Worm (Caenorhabditis elegans) whole organism, L2 larva: ENCODE measurements around the gene vhp-1.

ENCODE experiments used
- crh-2 ChIP-seq: sonication (generic microtip); optimal IDR thresholded peaks from 2 replicates; lab custom pipeline; 2017; ENCODE audit warnings: missing biosample characterization, missing genetic modification characterization
- egl-27 ChIP-seq: sonication (generic microtip); optimal IDR thresholded peaks from 3 replicates; lab custom pipeline; 2017; ENCODE audit warnings: missing biosample characterization, missing genetic modification reagents, missing genetic modification characterization
- gmeb-1 ChIP-seq: fragments of 150-350 bp; optimal IDR thresholded peaks from 2 replicates; lab custom pipeline; 2014; ENCODE audit warnings: missing biosample characterization, missing genetic modification characterization
- mbf-1 ChIP-seq: sonication (generic microtip); optimal IDR thresholded peaks from 2 replicates; lab custom pipeline; 2017; ENCODE audit warnings: missing biosample characterization, missing genetic modification characterization
- nhr-11 ChIP-seq: fragments of 150-350 bp; optimal IDR thresholded peaks from 2 replicates; lab custom pipeline; 2014; ENCODE audit warnings: missing biosample characterization, missing genetic modification characterization
- nhr-23 ChIP-seq: fragments of 150-350 bp; optimal IDR thresholded peaks from 2 replicates; lab custom pipeline; 2014; ENCODE audit warnings: missing biosample characterization, missing genetic modification reagents, missing genetic modification characterization
- snpc-4 ChIP-seq: fragments of 150-350 bp; optimal IDR thresholded peaks from 2 replicates; lab custom pipeline; 2014; ENCODE audit warnings: missing biosample characterization, missing genetic modification characterization
- zag-1 ChIP-seq: fragments of 150-350 bp; optimal IDR thresholded peaks from 2 replicates; lab custom pipeline; 2014; ENCODE audit warnings: missing biosample characterization, missing genetic modification characterization
- ztf-11 ChIP-seq: sonication (generic microtip); optimal IDR thresholded peaks from 2 replicates; lab custom pipeline; 2017; ENCODE audit warnings: missing biosample characterization, missing genetic modification characterization
- ztf-4 ChIP-seq: fragments of 150-350 bp; optimal IDR thresholded peaks from 2 replicates; lab custom pipeline; 2014; ENCODE audit warnings: missing biosample characterization, missing genetic modification characterization

DNA sequence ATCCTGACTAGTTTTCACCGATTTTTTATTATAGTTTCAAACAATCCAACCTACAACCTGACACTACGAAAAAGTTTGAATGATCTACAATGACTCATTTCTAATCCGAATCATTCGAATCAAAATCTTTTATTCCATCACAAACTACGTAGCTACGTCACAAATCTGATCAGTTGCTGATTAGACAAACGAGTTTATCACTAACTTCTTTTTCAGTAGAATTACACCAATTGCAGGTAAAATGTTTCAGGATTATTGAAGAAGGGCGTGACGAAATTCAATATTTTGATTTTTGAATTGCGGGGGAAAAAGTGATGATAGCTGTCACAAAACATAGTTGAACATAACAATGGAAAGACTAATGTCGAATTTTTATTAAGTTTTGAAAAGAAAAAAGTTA lies 18.5 kb downstream of the vhp-1 start:
- no peak for TF ChIP-seq gmeb-1 (tag; lab: Kevin White, UChicago)
- TF ChIP-seq nhr-11: no peak
- TF ChIP-seq mbf-1 (tag; lab: Kevin White, UChicago): no peak
- no peak for TF ChIP-seq crh-2
- TF ChIP-seq ztf-4: no peak
- no peak for TF ChIP-seq nhr-23 (tag; lab: Kevin White, UChicago)
- TF ChIP-seq ztf-11 (tag; lab: Kevin White, UChicago): no peak
- no peak for TF ChIP-seq snpc-4
- TF ChIP-seq zag-1 (tag; lab: Kevin White, UChicago): no peak
- no peak for TF ChIP-seq egl-27
